Worm (Caenorhabditis elegans) whole organism, midembryonic: Measurements from ENCODE around the gene lgc-36.

Source experiments
- flt-1 ChIP-seq: fragments of 200-800 bp; sonication (Bioruptor generic); IDR thresholded peaks from 2 replicates; pipeline ENCODE4 v1.3.6; 2022; ENCODE audit warnings: missing genetic modification characterization, missing compliant biosample characterization
- klf-2 ChIP-seq: fragments of 200-800 bp; sonication (Bioruptor generic); conservative IDR thresholded peaks from 2 replicates; pipeline ENCODE4 v1.3.6; 2022; ENCODE audit warnings: missing genetic modification reagents, missing genetic modification characterization, missing compliant biosample characterization
- ref-1 ChIP-seq: fragments of 200-800 bp; sonication (Bioruptor generic); conservative IDR thresholded peaks from 2 replicates; pipeline ENCODE4 v1.3.6; 2022; ENCODE audit warnings: missing genetic modification reagents, missing genetic modification characterization, missing compliant biosample characterization
- tab-1 ChIP-seq: fragments of 200-800 bp; sonication (Bioruptor generic); IDR thresholded peaks from 2 replicates; pipeline ENCODE4 v1.3.6; 2022; ENCODE audit warnings: missing genetic modification characterization, missing compliant biosample characterization

DNA sequence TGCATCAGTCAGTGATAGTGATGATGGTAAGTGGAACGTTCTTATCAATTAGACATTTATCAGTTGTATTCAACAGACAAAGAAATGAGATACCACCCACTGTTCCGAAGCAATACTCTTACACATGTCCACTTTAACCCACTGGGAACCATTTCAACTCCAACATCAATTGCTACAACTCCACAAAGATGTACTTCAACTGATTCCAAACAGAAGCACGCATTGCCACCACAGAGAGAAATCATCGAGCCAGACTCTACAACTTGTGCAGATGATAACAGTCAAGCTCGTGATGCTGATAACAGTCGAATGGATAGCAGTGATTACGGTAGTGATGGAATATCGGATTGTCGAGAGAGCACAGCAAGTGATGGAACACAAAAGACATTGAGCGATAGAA lies 22.9 kb downstream of the lgc-36 start:
- TF ChIP-seq ref-1 (GFP tag; lab: Robert Waterston, UW) (no peak), tab-1 (GFP tag; lab: Robert Waterston, UW) (no peak), klf-2 (GFP tag; lab: Robert Waterston, UW) (no peak), flt-1 (GFP tag; lab: Robert Waterston, UW) (no peak)
